Fruit fly (Drosophila melanogaster) Kc167 (cell line): ENCODE results near the gene MESR6.

Experiments used
- Myc ChIP-seq: fragments of >200 bp; optimal IDR thresholded peaks from 2 replicates; lab custom pipeline; 2017; ENCODE audit warnings: missing external identifiers
- h ChIP-seq: fragments of >200 bp; optimal IDR thresholded peaks from 3 replicates; lab custom pipeline; 2018; ENCODE audit warnings: missing external identifiers
- psq ChIP-seq: fragments of >200 bp; optimal IDR thresholded peaks from 2 replicates; lab custom pipeline; 2017; ENCODE audit warnings: missing external identifiers
- ttk ChIP-seq: sonication (Bioruptor generic); optimal IDR thresholded peaks from 2 replicates; lab custom pipeline; 2017; ENCODE audit warnings: missing external identifiers

DNA sequence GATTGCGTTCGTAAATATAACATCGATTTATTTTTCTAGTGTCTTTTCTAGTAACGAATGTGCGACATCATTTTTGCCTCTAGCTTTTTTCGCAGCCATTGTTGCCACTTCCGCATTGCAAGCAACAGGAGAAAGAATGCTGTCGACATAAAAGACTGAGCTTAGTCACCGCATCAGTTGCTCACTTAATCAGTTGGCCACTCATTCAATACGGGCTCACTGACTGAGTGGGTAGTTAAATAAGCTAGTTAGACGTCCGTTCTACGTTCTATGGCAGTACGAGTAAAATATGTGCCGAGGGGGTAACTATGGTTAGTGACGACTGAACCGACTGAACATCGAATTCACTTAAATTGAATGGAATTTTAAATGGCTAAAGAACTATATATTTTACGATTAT lies 16.5 kb upstream of the MESR6 start:
- TF ChIP-seq ttk (no peak), h (lab: Kevin White, UChicago) (no peak), psq (lab: Kevin White, UChicago) (no peak), Myc (lab: Kevin White, UChicago) (no peak)
